Worm (Caenorhabditis elegans) whole organism, mixed stage, embryonic: Measurements from ENCODE around the gene B0524.6.
A peak's percentile ranks its signal among the peaks of the same experiment; 100 is the strongest.

Experiments used
- M03D4.4 ChIP-seq: sonication (generic microtip); optimal IDR thresholded peaks from 2 replicates; lab custom pipeline; 2017; ENCODE audit warnings: mild to moderate bottlenecking, missing genetic modification characterization, missing compliant biosample characterization
- bed-3 ChIP-seq: fragments of 200-800 bp; sonication (Bioruptor generic); optimal IDR thresholded peaks from 3 replicates; lab custom pipeline; 2018; ENCODE audit warnings: mild to moderate bottlenecking, missing genetic modification characterization, moderate library complexity, missing compliant biosample characterization
- blmp-1 ChIP-seq: fragments of 150-350 bp; optimal IDR thresholded peaks from 2 replicates; lab custom pipeline; 2014; ENCODE audit warnings: missing biosample characterization, missing genetic modification characterization
- ceh-39 ChIP-seq: fragments of 150-350 bp; optimal IDR thresholded peaks from 2 replicates; lab custom pipeline; 2014; ENCODE audit warnings: missing biosample characterization, missing genetic modification characterization
- ceh-43 ChIP-seq: fragments of 200-800 bp; sonication (Bioruptor generic); optimal IDR thresholded peaks from 2 replicates; lab custom pipeline; 2018; ENCODE audit warnings: mild to moderate bottlenecking, missing genetic modification characterization, moderate library complexity, missing compliant biosample characterization
- ceh-83 ChIP-seq: fragments of 200-800 bp; sonication (Bioruptor generic); optimal IDR thresholded peaks from 2 replicates; lab custom pipeline; 2018; ENCODE audit warnings: mild to moderate bottlenecking, missing genetic modification characterization, missing compliant biosample characterization
- ces-1 ChIP-seq: fragments of 150-350 bp; optimal IDR thresholded peaks from 2 replicates; lab custom pipeline; 2014; ENCODE audit warnings: missing biosample characterization, missing genetic modification reagents, missing genetic modification characterization
- cnd-1 ChIP-seq: fragments of 200-800 bp; sonication (Bioruptor generic); optimal IDR thresholded peaks from 2 replicates; lab custom pipeline; 2018; ENCODE audit warnings: mild to moderate bottlenecking, missing genetic modification characterization, missing compliant biosample characterization
- drap-1 ChIP-seq: fragments of 200-800 bp; sonication (Bioruptor generic); optimal IDR thresholded peaks from 3 replicates; lab custom pipeline; 2018; ENCODE audit warnings: mild to moderate bottlenecking, missing genetic modification characterization, missing compliant biosample characterization
- elt-1 ChIP-seq: sonication (generic microtip); optimal IDR thresholded peaks from 2 replicates; lab custom pipeline; 2017; ENCODE audit warnings: missing genetic modification characterization, mild to moderate bottlenecking, missing compliant biosample characterization, antibody characterized with exemption, moderate library complexity, borderline replicate concordance; ENCODE audit not compliant: insufficient read depth
- elt-3 ChIP-seq: fragments of 150-350 bp; optimal IDR thresholded peaks from 2 replicates; lab custom pipeline; 2014; ENCODE audit warnings: missing biosample characterization, missing genetic modification characterization
- flh-1 ChIP-seq: fragments of 200-800 bp; sonication (Bioruptor generic); optimal IDR thresholded peaks from 2 replicates; lab custom pipeline; 2018; ENCODE audit warnings: mild to moderate bottlenecking, missing genetic modification characterization, moderate library complexity, missing compliant biosample characterization
- ham-2 ChIP-seq: fragments of 200-800 bp; sonication (Bioruptor generic); optimal IDR thresholded peaks from 2 replicates; lab custom pipeline; 2018; ENCODE audit warnings: mild to moderate bottlenecking, missing genetic modification characterization, missing compliant biosample characterization
- hlh-1 ChIP-seq: fragments of 150-350 bp; optimal IDR thresholded peaks from 2 replicates; lab custom pipeline; 2014; ENCODE audit warnings: missing biosample characterization, missing genetic modification reagents, missing genetic modification characterization
- lin-13 ChIP-seq: fragments of 150-350 bp; optimal IDR thresholded peaks from 2 replicates; lab custom pipeline; 2014; ENCODE audit warnings: missing biosample characterization, missing genetic modification characterization
- lin-32 ChIP-seq: fragments of 200-800 bp; sonication (Bioruptor generic); optimal IDR thresholded peaks from 2 replicates; lab custom pipeline; 2018; ENCODE audit warnings: mild to moderate bottlenecking, missing genetic modification characterization, missing compliant biosample characterization
- lsy-2 ChIP-seq: fragments of 150-350 bp; optimal IDR thresholded peaks from 2 replicates; lab custom pipeline; 2014; ENCODE audit warnings: missing biosample characterization, missing genetic modification characterization
- mab-5 ChIP-seq: fragments of 150-350 bp; optimal IDR thresholded peaks from 2 replicates; lab custom pipeline; 2014; ENCODE audit warnings: missing biosample characterization, missing genetic modification characterization
- mep-1 ChIP-seq: fragments of 150-350 bp; optimal IDR thresholded peaks from 2 replicates; lab custom pipeline; 2017; ENCODE audit warnings: missing biosample characterization, missing genetic modification reagents, missing genetic modification characterization, inconsistent platforms
- mls-2 ChIP-seq: sonication (generic microtip); optimal IDR thresholded peaks from 2 replicates; lab custom pipeline; 2016; ENCODE audit warnings: mild to moderate bottlenecking, missing genetic modification characterization, moderate library complexity, missing compliant biosample characterization
- nhr-12 ChIP-seq: fragments of 150-350 bp; optimal IDR thresholded peaks from 2 replicates; lab custom pipeline; 2014; ENCODE audit warnings: missing biosample characterization, missing genetic modification characterization
- nhr-2 ChIP-seq: fragments of 150-350 bp; optimal IDR thresholded peaks from 2 replicates; lab custom pipeline; 2014; ENCODE audit warnings: missing biosample characterization, missing genetic modification characterization
- nhr-237 ChIP-seq: fragments of 150-350 bp; optimal IDR thresholded peaks from 2 replicates; lab custom pipeline; 2014; ENCODE audit warnings: missing biosample characterization, missing genetic modification characterization
- nhr-28 ChIP-seq: fragments of 150-350 bp; optimal IDR thresholded peaks from 2 replicates; lab custom pipeline; 2014; ENCODE audit warnings: missing biosample characterization, missing genetic modification characterization
- nhr-76 ChIP-seq: sonication (generic microtip); optimal IDR thresholded peaks from 2 replicates; lab custom pipeline; 2017; ENCODE audit warnings: missing biosample characterization, missing genetic modification characterization
- pha-4 ChIP-seq: fragments of 150-350 bp; optimal IDR thresholded peaks from 2 replicates; lab custom pipeline; 2018; ENCODE audit warnings: missing biosample characterization, missing genetic modification reagents, missing genetic modification characterization
- sem-2 ChIP-seq: fragments of 200-800 bp; sonication (Bioruptor generic); optimal IDR thresholded peaks from 2 replicates; lab custom pipeline; 2018; ENCODE audit warnings: mild to moderate bottlenecking, missing genetic modification characterization, missing compliant biosample characterization
- snpc-4 ChIP-seq: fragments of 150-350 bp; optimal IDR thresholded peaks from 2 replicates; lab custom pipeline; 2014; ENCODE audit warnings: missing biosample characterization, missing genetic modification characterization
- sptf-1 ChIP-seq: sonication (generic microtip); optimal IDR thresholded peaks from 2 replicates; lab custom pipeline; 2017; ENCODE audit warnings: mild to moderate bottlenecking, missing genetic modification characterization, moderate library complexity, missing compliant biosample characterization
- tbx-8 ChIP-seq: fragments of 200-800 bp; sonication (Bioruptor generic); optimal IDR thresholded peaks from 2 replicates; lab custom pipeline; 2018; ENCODE audit warnings: mild to moderate bottlenecking, missing genetic modification characterization, moderate library complexity, missing compliant biosample characterization
- unc-120 ChIP-seq: sonication (generic microtip); optimal IDR thresholded peaks from 2 replicates; lab custom pipeline; 2017; ENCODE audit warnings: missing genetic modification characterization, missing compliant biosample characterization; ENCODE audit not compliant: poor library complexity, severe bottlenecking
- unc-39 ChIP-seq: fragments of 150-350 bp; optimal IDR thresholded peaks from 2 replicates; lab custom pipeline; 2014; ENCODE audit warnings: missing biosample characterization, missing genetic modification characterization
- unc-62 ChIP-seq: fragments of 150-350 bp; optimal IDR thresholded peaks from 2 replicates; lab custom pipeline; 2014; ENCODE audit warnings: missing biosample characterization, missing genetic modification reagents, missing genetic modification characterization
- zip-8 ChIP-seq: fragments of 150-350 bp; optimal IDR thresholded peaks from 2 replicates; lab custom pipeline; 2014; ENCODE audit warnings: missing biosample characterization, missing genetic modification characterization
- ztf-11 ChIP-seq: fragments of 150-350 bp; optimal IDR thresholded peaks from 2 replicates; lab custom pipeline; 2014; ENCODE audit warnings: missing biosample characterization, missing genetic modification characterization

The B0524.6 gene

ce11 chrIII:1921136-1921680, 15.8 kb upstream of the B0524.6 start:
- no peak for TF ChIP-seq flh-1 (GFP tag; lab: Kevin White, UChicago)
- TF ChIP-seq ham-2 (GFP tag; lab: Kevin White, UChicago) = peak; percentile 91
- peak; percentile 18 for TF ChIP-seq mab-5
- no peak for TF ChIP-seq unc-39 (tag; lab: Kevin White, UChicago)
- TF ChIP-seq ceh-39 (tag; lab: Kevin White, UChicago) = peak; percentile 22
- peak; percentile 80 for TF ChIP-seq nhr-2 (tag; lab: Kevin White, UChicago)
- no peak for TF ChIP-seq nhr-76 (tag; lab: Kevin White, UChicago)
- TF ChIP-seq ztf-11 = peak; percentile 93
- peak; percentile 85 for TF ChIP-seq M03D4.4
- peak; percentile 33 for TF ChIP-seq elt-3 (tag; lab: Kevin White, UChicago)
- TF ChIP-seq nhr-237 (tag; lab: Kevin White, UChicago) = peak; percentile 89
- no peak for TF ChIP-seq zip-8 (tag; lab: Kevin White, UChicago)
- peak; percentile 15 for TF ChIP-seq lin-32 (GFP tag; lab: Kevin White, UChicago)
- TF ChIP-seq mls-2 (tag; lab: Kevin White, UChicago) = peak; percentile 82
- TF ChIP-seq elt-1 = no peak
- peak; percentile 83 for TF ChIP-seq drap-1 (GFP tag; lab: Kevin White, UChicago)
- TF ChIP-seq lin-13 (tag; lab: Kevin White, UChicago) = peak; percentile 5
- TF ChIP-seq ceh-83 (GFP tag; lab: Kevin White, UChicago) = no peak
- peak; percentile 52 for TF ChIP-seq lsy-2 (tag; lab: Kevin White, UChicago)
- TF ChIP-seq unc-120 = peak; percentile 97
- peak; percentile 34 for TF ChIP-seq hlh-1 (tag; lab: Kevin White, UChicago)
- TF ChIP-seq ces-1 = peak; percentile 100
- peak; percentile 54 for TF ChIP-seq bed-3 (GFP tag; lab: Kevin White, UChicago)
- TF ChIP-seq tbx-8 (GFP tag; lab: Kevin White, UChicago) = no peak
- peak; percentile 80 for TF ChIP-seq blmp-1
- no peak for TF ChIP-seq sem-2 (GFP tag; lab: Kevin White, UChicago)
- peak; percentile 50 for TF ChIP-seq cnd-1 (tag; lab: Kevin White, UChicago)
- TF ChIP-seq nhr-12 (tag; lab: Kevin White, UChicago) = no peak
- peak; percentile 61 for TF ChIP-seq ceh-43 (GFP tag; lab: Kevin White, UChicago)
- no peak for TF ChIP-seq nhr-28
- TF ChIP-seq snpc-4 (tag; lab: Kevin White, UChicago) = no peak
- TF ChIP-seq pha-4 (tag; lab: Kevin White, UChicago) = peak; percentile 85
- TF ChIP-seq sptf-1 = peak; percentile 83
- TF ChIP-seq mep-1 = peak; percentile 3
- TF ChIP-seq unc-62 (GFP tag; lab: Kevin White, UChicago) = peak; percentile 85

- TF ChIP-seq lin-32 (GFP tag; lab: Kevin White, UChicago) = no peak
- TF ChIP-seq ceh-43 (GFP tag; lab: Kevin White, UChicago) = no peak
- no peak for TF ChIP-seq elt-3 (tag; lab: Kevin White, UChicago)
- no peak for TF ChIP-seq nhr-12 (tag; lab: Kevin White, UChicago)
- TF ChIP-seq ztf-11 = no peak
- no peak for TF ChIP-seq sptf-1
- TF ChIP-seq mab-5 = no peak
These were observed 13.0 kb upstream of the B0524.6 start for ce11 chrIII:1918311-1918932.

- TF ChIP-seq hlh-1 (tag; lab: Kevin White, UChicago) = no peak
These were observed 1.5 kb downstream of the B0524.6 start for ce11 chrIII:1903966-1904365.

ce11 chrIII:1900406-1900805, 5.0 kb downstream of the B0524.6 start:
- TF ChIP-seq lsy-2 (tag; lab: Kevin White, UChicago) = peak; percentile 22
